Worm (Caenorhabditis elegans) whole organism, L3 larva: Measurements from ENCODE around the gene Y105C5B.1.

Experiments used
- elt-1 ChIP-seq: fragments of 150-350 bp; optimal IDR thresholded peaks from 2 replicates; lab custom pipeline; 2014; ENCODE audit warnings: missing biosample characterization, missing genetic modification characterization
- nhr-11 ChIP-seq: fragments of 150-350 bp; optimal IDR thresholded peaks from 2 replicates; lab custom pipeline; 2014; ENCODE audit warnings: missing biosample characterization, missing genetic modification characterization
- tbx-2 ChIP-seq: sonication (generic microtip); optimal IDR thresholded peaks from 2 replicates; lab custom pipeline; 2016; ENCODE audit warnings: mild to moderate bottlenecking, missing genetic modification characterization, missing compliant biosample characterization
- ztf-11 ChIP-seq: fragments of 150-350 bp; optimal IDR thresholded peaks from 2 replicates; lab custom pipeline; 2014; ENCODE audit warnings: missing biosample characterization, missing genetic modification characterization

ce11 chrIV:15844064-15844463, 26.4 kb upstream of the Y105C5B.1 start:
- TF ChIP-seq nhr-11 (no peak), ztf-11 (tag; lab: Kevin White, UChicago) (no peak), elt-1 (tag; lab: Kevin White, UChicago) (no peak), tbx-2 (tag; lab: Kevin White, UChicago) (no peak)
